Worm (Caenorhabditis elegans) whole organism, young adult: ENCODE data around the gene ZK1240.11.

ENCODE experiments used
- B0261.1 ChIP-seq: sonication (generic microtip); optimal IDR thresholded peaks from 2 replicates; lab custom pipeline; 2016; ENCODE audit warnings: mild to moderate bottlenecking, missing genetic modification characterization, moderate library complexity, missing compliant biosample characterization
- C06A6.2 ChIP-seq: fragments of 200-800 bp; sonication (Bioruptor generic); conservative IDR thresholded peaks from 2 replicates; pipeline ENCODE4 v1.3.6; 2022; ENCODE audit warnings: missing genetic modification characterization, missing compliant biosample characterization
- D2030.7 ChIP-seq: fragments of 200-800 bp; sonication (Bioruptor generic); IDR thresholded peaks from 2 replicates; pipeline ENCODE4 v1.3.6; 2022; ENCODE audit warnings: missing genetic modification reagents, missing genetic modification characterization, missing compliant biosample characterization
- F49E8.2 ChIP-seq: sonication (generic microtip); optimal IDR thresholded peaks from 3 replicates; lab custom pipeline; 2017; ENCODE audit warnings: missing genetic modification characterization, mild to moderate bottlenecking, missing compliant biosample characterization, antibody characterized with exemption, moderate library complexity; ENCODE audit not compliant: insufficient read depth
- F55B11.4 ChIP-seq: sonication (generic microtip); optimal IDR thresholded peaks from 2 replicates; lab custom pipeline; 2016; ENCODE audit warnings: missing compliant biosample characterization, missing genetic modification characterization, borderline replicate concordance; ENCODE audit not compliant: insufficient read depth
- Y79H2A.3 ChIP-seq: fragments of 200-800 bp; sonication (Bioruptor generic); conservative IDR thresholded peaks from 2 replicates; pipeline ENCODE4 v1.3.6; 2022; ENCODE audit warnings: missing genetic modification reagents, missing genetic modification characterization, missing compliant biosample characterization
- ZK185.1 ChIP-seq: sonication (generic microtip); optimal IDR thresholded peaks from 2 replicates; lab custom pipeline; 2016; ENCODE audit warnings: mild to moderate bottlenecking, missing genetic modification characterization, missing compliant biosample characterization; ENCODE audit not compliant: poor library complexity, severe bottlenecking
- ceh-100 ChIP-seq: fragments of 200-800 bp; sonication (Bioruptor generic); IDR thresholded peaks from 2 replicates; pipeline ENCODE4 v1.3.6; 2022; ENCODE audit warnings: missing genetic modification reagents, missing genetic modification characterization, missing compliant biosample characterization
- ceh-91 ChIP-seq: fragments of 200-800 bp; sonication (Bioruptor generic); IDR thresholded peaks from 2 replicates; pipeline ENCODE4 v1.3.6; 2022; ENCODE audit warnings: missing genetic modification reagents, missing genetic modification characterization, missing compliant biosample characterization
- efl-1 ChIP-seq: fragments of 150-350 bp; optimal IDR thresholded peaks from 2 replicates; lab custom pipeline; 2014; ENCODE audit warnings: missing biosample characterization, missing genetic modification reagents, missing genetic modification characterization
- ets-4 ChIP-seq: fragments of 200-800 bp; sonication (Bioruptor generic); optimal IDR thresholded peaks from 2 replicates; lab custom pipeline; 2018; ENCODE audit warnings: mild to moderate bottlenecking, missing genetic modification characterization, missing compliant biosample characterization
- fkh-3 ChIP-seq: sonication (generic microtip); optimal IDR thresholded peaks from 2 replicates; lab custom pipeline; 2016; ENCODE audit warnings: mild to moderate bottlenecking, missing genetic modification characterization, missing compliant biosample characterization
- him-1 ChIP-seq: sonication (generic microtip); optimal IDR thresholded peaks from 2 replicates; lab custom pipeline; 2016; ENCODE audit warnings: missing genotype, missing genetic modification reagents, missing genetic modification characterization, missing compliant biosample characterization
- hlh-12 ChIP-seq: sonication (generic microtip); optimal IDR thresholded peaks from 2 replicates; lab custom pipeline; 2016; ENCODE audit warnings: missing genetic modification characterization, missing compliant biosample characterization
- lin-40 ChIP-seq: sonication (generic microtip); optimal IDR thresholded peaks from 2 replicates; lab custom pipeline; 2016; ENCODE audit warnings: missing genetic modification characterization, mild to moderate bottlenecking, missing compliant biosample characterization, missing genotype, missing genetic modification reagents
- lsy-27 ChIP-seq: sonication (generic microtip); optimal IDR thresholded peaks from 2 replicates; lab custom pipeline; 2017; ENCODE audit warnings: missing genetic modification characterization, mild to moderate bottlenecking, missing compliant biosample characterization, antibody characterized with exemption, missing genotype, borderline replicate concordance; ENCODE audit not compliant: insufficient read depth
- madf-6 ChIP-seq: fragments of 200-800 bp; sonication (Bioruptor generic); IDR thresholded peaks from 2 replicates; pipeline ENCODE4 v1.3.6; 2022; ENCODE audit warnings: missing genetic modification reagents, missing genetic modification characterization, missing compliant biosample characterization
- madf-8 ChIP-seq: fragments of 200-800 bp; sonication (Bioruptor generic); conservative IDR thresholded peaks from 2 replicates; pipeline ENCODE4 v1.3.6; 2022; ENCODE audit warnings: missing genetic modification reagents, missing genetic modification characterization, missing compliant biosample characterization
- mes-4 ChIP-seq: sonication (generic microtip); optimal IDR thresholded peaks from 2 replicates; lab custom pipeline; 2016; ENCODE audit warnings: missing genotype, missing genetic modification characterization, missing compliant biosample characterization
- nfyb-1 ChIP-seq: fragments of 200-800 bp; sonication (Bioruptor generic); IDR thresholded peaks from 2 replicates; pipeline ENCODE4 v1.3.6; 2022; ENCODE audit warnings: missing genetic modification reagents, missing genetic modification characterization, missing compliant biosample characterization
- nhr-179 ChIP-seq: sonication (generic microtip); optimal IDR thresholded peaks from 2 replicates; lab custom pipeline; 2016; ENCODE audit warnings: mild to moderate bottlenecking, missing genetic modification characterization, missing compliant biosample characterization
- nhr-80 ChIP-seq: sonication (generic microtip); optimal IDR thresholded peaks from 2 replicates; lab custom pipeline; 2016; ENCODE audit warnings: missing genetic modification characterization, missing compliant biosample characterization
- rcor-1 ChIP-seq: fragments of 200-800 bp; sonication (Bioruptor generic); IDR thresholded peaks from 2 replicates; pipeline ENCODE4 v1.3.6; 2022; ENCODE audit warnings: missing genetic modification reagents, missing genetic modification characterization, missing compliant biosample characterization
- repo-1 ChIP-seq: sonication (generic microtip); optimal IDR thresholded peaks from 2 replicates; lab custom pipeline; 2017; ENCODE audit warnings: mild to moderate bottlenecking, missing genetic modification characterization, missing compliant biosample characterization
- rpc-1 ChIP-seq, 2 experiments: fragments of 150-350 bp in 1 of 2; sonication (generic microtip) in 1 of 2; optimal IDR thresholded peaks; 2 replicates each; lab custom pipeline; 2014 to 2018; ENCODE audit warnings: missing biosample characterization in 1 of 2, missing genetic modification characterization in 1 of 2, missing genetic modification reagents in 1 of 2, missing genotype in 1 of 2
- snpc-3.4 ChIP-seq: sonication (generic microtip); optimal IDR thresholded peaks from 2 replicates; lab custom pipeline; 2017; ENCODE audit warnings: missing genetic modification characterization, mild to moderate bottlenecking, missing compliant biosample characterization, antibody characterized with exemption, moderate library complexity, missing genotype, missing genetic modification reagents
- somi-1 ChIP-seq: fragments of 200-800 bp; sonication (Bioruptor generic); optimal IDR thresholded peaks from 2 replicates; lab custom pipeline; 2018; ENCODE audit warnings: mild to moderate bottlenecking, missing genetic modification characterization, missing compliant biosample characterization
- tbp1 ChIP-seq: fragments of 200-800 bp; sonication (Bioruptor generic); optimal IDR thresholded peaks from 2 replicates; lab custom pipeline; 2018; ENCODE audit warnings: mild to moderate bottlenecking, missing genetic modification characterization, missing compliant biosample characterization
- tlf-1 ChIP-seq: fragments of 200-800 bp; sonication (Bioruptor generic); optimal IDR thresholded peaks from 2 replicates; lab custom pipeline; 2018; ENCODE audit warnings: mild to moderate bottlenecking, missing genetic modification characterization, missing compliant biosample characterization
- unc-130 ChIP-seq: sonication (generic microtip); optimal IDR thresholded peaks from 2 replicates; lab custom pipeline; 2016; ENCODE audit warnings: missing genetic modification reagents, missing genetic modification characterization, missing compliant biosample characterization
- unc-62 ChIP-seq: fragments of 150-350 bp; optimal IDR thresholded peaks from 2 replicates; lab custom pipeline; 2014; ENCODE audit warnings: missing biosample characterization, missing genetic modification reagents, missing genetic modification characterization
- xnd-1 ChIP-seq: sonication (generic microtip); optimal IDR thresholded peaks from 2 replicates; lab custom pipeline; 2016; ENCODE audit warnings: missing genotype, missing genetic modification reagents, missing genetic modification characterization, missing compliant biosample characterization
- zfh-2 ChIP-seq: fragments of 200-800 bp; sonication (Bioruptor generic); conservative IDR thresholded peaks from 2 replicates; pipeline ENCODE4 v1.3.6; 2022; ENCODE audit warnings: missing genetic modification reagents, missing genetic modification characterization, missing compliant biosample characterization
- ztf-25 ChIP-seq: fragments of 200-800 bp; sonication (Bioruptor generic); IDR thresholded peaks from 2 replicates; pipeline ENCODE4 v1.3.6; 2022; ENCODE audit warnings: missing genetic modification reagents, missing genetic modification characterization, missing compliant biosample characterization
- ztf-3 ChIP-seq: fragments of 200-800 bp; sonication (Bioruptor generic); optimal IDR thresholded peaks from 2 replicates; lab custom pipeline; 2018; ENCODE audit warnings: mild to moderate bottlenecking, missing genetic modification characterization, missing compliant biosample characterization

ZK1240.11 gene

DNA sequence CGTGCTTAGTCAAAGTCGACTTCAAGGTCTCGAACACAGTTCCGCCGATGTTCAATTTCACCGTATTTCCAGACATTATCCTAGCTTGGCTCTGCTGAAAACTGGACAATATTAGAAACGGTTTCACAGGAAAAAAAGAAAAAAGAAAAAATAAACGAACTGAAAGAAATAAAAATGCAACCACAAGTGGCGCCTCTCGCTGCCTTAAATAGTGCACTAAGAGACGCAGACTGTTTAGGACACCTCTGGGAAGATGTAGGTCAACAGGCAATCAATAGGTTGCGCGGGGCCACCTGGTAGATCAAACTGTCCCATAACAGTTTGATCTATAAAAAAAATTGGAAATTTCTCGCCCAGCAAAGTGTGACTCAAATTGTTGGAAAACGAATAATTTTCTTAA is 26.3 kb upstream of the ZK1240.11 start, which contains the start of gene B0281.4:
B0281.4 (minus strand) TSS at position 101 of the 400 bp plus-strand sequence.
- TF ChIP-seq ztf-3: no peak
- no peak for TF ChIP-seq rpc-1 (optimal IDR thresholded peaks at IDR 0.05; lab: Kevin White, UChicago)
- no peak for TF ChIP-seq rpc-1 (tag; optimal IDR thresholded peaks at IDR 0.05; lab: Kevin White, UChicago)
- no peak for TF ChIP-seq ZK185.1 (tag; lab: Kevin White, UChicago)
- no peak for TF ChIP-seq hlh-12 (tag; lab: Kevin White, UChicago)
- TF ChIP-seq C06A6.2 (GFP tag; lab: Robert Waterston, UW): no peak
- no peak for TF ChIP-seq F55B11.4 (tag; lab: Kevin White, UChicago)
- TF ChIP-seq nhr-80 (tag; lab: Kevin White, UChicago): no peak
- no peak for TF ChIP-seq zfh-2 (GFP tag; lab: Robert Waterston, UW)
- TF ChIP-seq, all 124 proteins: peak for 0

- TF ChIP-seq lin-40 (tag; lab: Kevin White, UChicago): no peak
- no peak for TF ChIP-seq ets-4 (GFP tag; lab: Kevin White, UChicago)
- TF ChIP-seq lsy-27 (tag; lab: Kevin White, UChicago): no peak
- no peak for TF ChIP-seq repo-1 (tag; lab: Kevin White, UChicago)
- no peak for TF ChIP-seq madf-8 (GFP tag; lab: Robert Waterston, UW)
- TF ChIP-seq B0261.1: no peak
- no peak for TF ChIP-seq Y79H2A.3
- TF ChIP-seq F55B11.4 (tag; lab: Kevin White, UChicago): no peak
- no peak for TF ChIP-seq ZK185.1 (tag; lab: Kevin White, UChicago)
- no peak for TF ChIP-seq ztf-3
- no peak for TF ChIP-seq him-1 (tag; lab: Kevin White, UChicago)
- TF ChIP-seq somi-1 (GFP tag; lab: Kevin White, UChicago): no peak
Measured at ce11 chrII:2300861-2301260, 24.2 kb upstream of the ZK1240.11 start, which contains the start of gene B0281.5. B0281.5 (minus strand) TSS chrII:2300961.

DNA sequence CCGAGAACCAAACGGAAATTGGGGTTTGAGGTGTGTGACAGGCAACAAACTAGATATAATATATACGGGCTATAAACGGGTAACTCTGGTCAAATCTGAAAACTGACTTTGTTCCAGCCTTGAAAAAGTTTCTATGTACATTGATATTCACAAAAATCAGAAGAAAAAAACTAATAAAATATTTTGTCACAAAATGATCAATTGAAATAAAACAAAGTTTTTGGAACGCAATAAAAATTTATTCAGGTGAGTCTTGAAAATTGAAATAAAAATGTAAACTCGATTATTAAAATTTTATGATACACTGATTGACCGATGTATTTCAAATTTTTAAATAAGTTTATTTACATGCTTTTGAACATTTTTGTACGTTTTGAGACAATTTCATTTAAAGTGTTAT is 22.7 kb upstream of the ZK1240.11 start, which contains the start of gene B0281.6:
B0281.6 (minus strand) TSS at position 101 of the 400 bp plus-strand sequence.
- TF ChIP-seq unc-130 (GFP tag; lab: Kevin White, UChicago) (no peak), madf-6 (GFP tag; lab: Robert Waterston, UW) (no peak), ceh-91 (GFP tag; lab: Robert Waterston, UW) (no peak), nfyb-1 (GFP tag; lab: Robert Waterston, UW) (no peak), nhr-179 (tag; lab: Kevin White, UChicago) (no peak), snpc-3.4 (tag; lab: Kevin White, UChicago) (no peak), rcor-1 (GFP tag; lab: Robert Waterston, UW) (no peak), efl-1 (GFP tag; lab: Kevin White, UChicago) (no peak), D2030.7 (no peak), mes-4 (no peak), ceh-100 (GFP tag; lab: Robert Waterston, UW) (no peak), fkh-3 (tag; lab: Kevin White, UChicago) (no peak), xnd-1 (no peak), unc-62 (GFP tag; lab: Kevin White, UChicago) (no peak), C06A6.2 (GFP tag; lab: Robert Waterston, UW) (no peak), tbp1 (no peak), F49E8.2 (no peak), ztf-25 (GFP tag; lab: Robert Waterston, UW) (no peak), tlf-1 (GFP tag; lab: Kevin White, UChicago) (no peak)
